Worm (Caenorhabditis elegans): Measurements from ENCODE around the gene pdk-1.

pdk-1 gene

DNA sequence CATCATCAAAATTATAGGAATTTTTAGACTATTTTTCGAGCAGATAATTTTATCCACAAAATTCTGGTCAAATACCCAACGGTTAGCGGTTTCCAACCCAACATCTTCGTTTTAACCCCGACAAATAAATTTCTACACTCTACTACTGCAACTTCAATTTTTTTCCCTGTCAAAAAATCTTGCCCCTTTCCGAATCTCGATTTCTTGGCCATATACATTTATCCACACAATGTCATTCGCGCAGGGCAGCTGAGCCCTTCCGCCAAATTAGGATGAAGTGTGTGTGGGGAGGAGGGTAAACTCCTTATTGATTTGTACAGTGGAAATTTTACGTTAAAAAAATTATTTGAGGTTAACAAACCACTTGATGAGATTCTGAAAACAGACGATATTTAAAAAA, 23.7 kb downstream of the pdk-1 start (continued):
- TF ChIP-seq cey-2 (tag; optimal IDR thresholded peaks at IDR 0.05; ENCODE audit: borderline replicate concordance, insufficient read depth) (no peak), lin-39 (tag; optimal IDR thresholded peaks at IDR 0.05) (peak; percentile 88), jun-1 (tag; optimal IDR thresholded peaks at IDR 0.05) (peak; percentile 98), tag-97 (GFP tag; IDR thresholded peaks at IDR 0.05) (no peak), nhr-111 (GFP tag; optimal IDR thresholded peaks at IDR 0.05) (no peak), mdt-29 (GFP tag; IDR thresholded peaks at IDR 0.05) (peak; percentile 76), unc-130 (GFP tag; optimal IDR thresholded peaks at IDR 0.05) (no peak), attf-4 (tag; optimal IDR thresholded peaks at IDR 0.05) (peak; percentile 55), zfp-2 (tag; optimal IDR thresholded peaks at IDR 0.05) (peak; percentile 81), R02D3.7 (tag; optimal IDR thresholded peaks at IDR 0.05) (peak; percentile 9), dmd-8 (GFP tag; IDR thresholded peaks at IDR 0.05) (0 out of 2 replicates have a peak, but pooled peaks have one; percentile 62), lin-29 (GFP tag; IDR thresholded peaks at IDR 0.05) (peak; percentile 96), arid-1 (GFP tag; conservative IDR thresholded peaks at IDR 0.05) (no peak; the same call in none of the 2 replicates), lir-3 (tag; optimal IDR thresholded peaks at IDR 0.05) (peak; percentile 78), nhr-48 (tag; optimal IDR thresholded peaks at IDR 0.05) (peak; percentile 94), pha-4 (GFP tag; IDR thresholded peaks at IDR 0.05) (peak; percentile 84), pha-4 (tag; optimal IDR thresholded peaks at IDR 0.05) (peak; percentile 95), F26F4.8 (GFP tag; conservative IDR thresholded peaks at IDR 0.05) (no peak), hif-1 (tag; optimal IDR thresholded peaks at IDR 0.05) (peak; percentile 61 to 67), Y75B8A.6 (GFP tag; IDR thresholded peaks at IDR 0.05) (0 out of 2 replicates have a peak, but pooled peaks have one; percentile 61), T26A8.4 (GFP tag; IDR thresholded peaks at IDR 0.05) (peak; percentile 99), mxl-3 (GFP tag; optimal IDR thresholded peaks at IDR 0.05) (peak; percentile 89), mep-1 (tag; optimal IDR thresholded peaks at IDR 0.05) (peak; percentile 99), nhr-6 (tag; optimal IDR thresholded peaks at IDR 0.05) (peak; percentile 90), rbr-2 (tag; optimal IDR thresholded peaks at IDR 0.05) (peak; percentile 98), ztf-11 (tag; optimal IDR thresholded peaks at IDR 0.05) (peak; percentile 89), nhr-10 (tag; optimal IDR thresholded peaks at IDR 0.05) (peak; percentile 96), ctbp-1 (GFP tag; IDR thresholded peaks at IDR 0.05) (peak; percentile 93), daf-12 (tag; optimal IDR thresholded peaks at IDR 0.05) (no peak), lin-13 (GFP tag; optimal IDR thresholded peaks at IDR 0.05) (peak; percentile 94), madf-9 (GFP tag; conservative IDR thresholded peaks at IDR 0.05) (peak; percentile 94), spr-3 (GFP tag; optimal IDR thresholded peaks at IDR 0.05) (peak; percentile 90), mxl-2 (GFP tag; conservative IDR thresholded peaks at IDR 0.05) (peak; percentile 63; the same call in 1 of the 2 replicates), duxl-1 (tag; optimal IDR thresholded peaks at IDR 0.05; ENCODE audit: poor library complexity) (peak; percentile 99), ama-1 (optimal IDR thresholded peaks at IDR 0.05) (no peak), zfp-3 (GFP tag; conservative IDR thresholded peaks at IDR 0.05) (peak; percentile 91), tra-1 (GFP tag; IDR thresholded peaks at IDR 0.05) (peak; percentile 87), lin-38 (GFP tag; IDR thresholded peaks at IDR 0.05) (peak; percentile 82), snpc-4 (tag; optimal IDR thresholded peaks at IDR 0.05) (peak; percentile 63), ZK337.2 (GFP tag; IDR thresholded peaks at IDR 0.05) (0 out of 2 replicates have a peak, but pooled peaks have one; percentile 50), hlh-30 (tag; optimal IDR thresholded peaks at IDR 0.05; ENCODE audit: insufficient read depth) (peak; percentile 86), set-16 (GFP tag; IDR thresholded peaks at IDR 0.05) (no peak), snpc-1.2 (GFP tag; IDR thresholded peaks at IDR 0.05) (no peak), lim-7 (GFP tag; IDR thresholded peaks at IDR 0.05) (no peak), unc-62 (GFP tag; optimal IDR thresholded peaks at IDR 0.05 in 1 of 2) (peak; percentile 42 to 76), unc-62 (tag; optimal IDR thresholded peaks at IDR 0.05) (no peak), vab-7 (GFP tag; IDR thresholded peaks at IDR 0.05) (peak; percentile 78), daf-16 (GFP tag; optimal IDR thresholded peaks at IDR 0.05) (peak; percentile 95 to 97), daf-16 (tag; optimal IDR thresholded peaks at IDR 0.05) (peak; percentile 94), dmd-9 (GFP tag; IDR thresholded peaks at IDR 0.05) (peak; percentile 68; the same call in 1 of the 2 replicates), unc-39 (tag; optimal IDR thresholded peaks at IDR 0.05) (peak; percentile 58)

Measured in whole organism, L4 larva.